Fruit fly (Drosophila melanogaster) whole organism, embryonic: ENCODE measurements around the gene SIFaR.
A peak's percentile ranks its signal among the peaks of the same experiment; 100 is the strongest.

ENCODE experiments used
- Atf-2 ChIP-seq: fragments of 200-800 bp; sonication (Bioruptor generic); optimal IDR thresholded peaks from 2 replicates; lab custom pipeline; 2016; ENCODE audit warnings: missing biosample characterization, missing genetic modification characterization
- BEAF-32 ChIP-seq: fragments of 200-800 bp; sonication (Bioruptor generic); optimal IDR thresholded peaks from 3 replicates; lab custom pipeline; 2017; ENCODE audit warnings: missing biosample characterization, missing genetic modification characterization, mild to moderate bottlenecking, moderate library complexity, missing genetic modification reagents
- CG11504 ChIP-seq: fragments of 200-800 bp; sonication (Bioruptor generic); optimal IDR thresholded peaks from 3 replicates; lab custom pipeline; 2019; ENCODE audit warnings: missing biosample characterization, mild to moderate bottlenecking, missing genetic modification characterization, moderate library complexity
- CG11560 ChIP-seq: fragments of 200-800 bp; sonication (Bioruptor generic); IDR thresholded peaks from 3 replicates; pipeline ENCODE4 v1.3.6; 2022; ENCODE audit warnings: missing biosample characterization, missing genetic modification characterization
- CG12942 ChIP-seq: fragments of 200-800 bp; sonication (Bioruptor generic); optimal IDR thresholded peaks from 3 replicates; lab custom pipeline; 2016; ENCODE audit warnings: missing biosample characterization, missing genetic modification characterization
- CG13775 ChIP-seq: fragments of 200-800 bp; sonication (Bioruptor generic); optimal IDR thresholded peaks from 3 replicates; lab custom pipeline; 2017; ENCODE audit warnings: missing biosample characterization, mild to moderate bottlenecking, missing genetic modification characterization
- CG14441 ChIP-seq: fragments of 200-800 bp; sonication (Bioruptor generic); IDR thresholded peaks from 2 replicates; pipeline ENCODE4 v1.3.6; 2022; ENCODE audit warnings: missing biosample characterization, missing genetic modification characterization
- CG18476 ChIP-seq: fragments of 200-800 bp; sonication (Bioruptor generic); optimal IDR thresholded peaks from 2 replicates; lab custom pipeline; 2016; ENCODE audit warnings: missing biosample characterization, mild to moderate bottlenecking, missing genetic modification characterization
- CG18764 ChIP-seq: fragments of 200-800 bp; sonication (Bioruptor generic); optimal IDR thresholded peaks from 3 replicates; lab custom pipeline; 2016; ENCODE audit warnings: missing biosample characterization, missing genetic modification characterization
- CG30020 ChIP-seq: fragments of 200-800 bp; optimal IDR thresholded peaks from 2 replicates; lab custom pipeline; 2019; ENCODE audit warnings: missing biosample characterization, mild to moderate bottlenecking, missing genetic modification characterization, moderate library complexity
- CG33213 ChIP-seq: fragments of 200-800 bp; sonication (Bioruptor generic); optimal IDR thresholded peaks from 3 replicates; lab custom pipeline; 2016; ENCODE audit warnings: missing biosample characterization, missing genetic modification characterization
- CG4424 ChIP-seq: fragments of 200-800 bp; sonication (Bioruptor generic); optimal IDR thresholded peaks from 3 replicates; lab custom pipeline; 2016; ENCODE audit warnings: missing biosample characterization, missing genetic modification characterization
- CG5180 ChIP-seq: fragments of 200-800 bp; sonication (Bioruptor generic); optimal IDR thresholded peaks from 3 replicates; lab custom pipeline; 2017; ENCODE audit warnings: missing biosample characterization, missing genetic modification characterization, mild to moderate bottlenecking, moderate library complexity, missing genetic modification reagents
- CG6854 ChIP-seq: fragments of 200-800 bp; sonication (Bioruptor generic); optimal IDR thresholded peaks from 3 replicates; lab custom pipeline; 2017; ENCODE audit warnings: missing biosample characterization, mild to moderate bottlenecking, missing genetic modification characterization
- CG8290 ChIP-seq, 3 experiments: fragments of 200-800 bp; sonication (Bioruptor generic); optimal IDR thresholded peaks; 2 replicates each; lab custom pipeline; 2016 to 2019; ENCODE audit warnings: missing biosample characterization in 3 of 3, missing genetic modification characterization in 3 of 3, mild to moderate bottlenecking in 2 of 3, moderate library complexity in 1 of 3
- CG8359 ChIP-seq: fragments of 200-800 bp; sonication (Bioruptor generic); optimal IDR thresholded peaks from 2 replicates; lab custom pipeline; 2017; ENCODE audit warnings: missing biosample characterization, mild to moderate bottlenecking, missing genetic modification characterization, borderline replicate concordance
- CG8388 ChIP-seq: fragments of 200-800 bp; sonication (Bioruptor generic); optimal IDR thresholded peaks from 2 replicates; lab custom pipeline; 2019; ENCODE audit warnings: missing biosample characterization, mild to moderate bottlenecking, missing genetic modification characterization, moderate library complexity
- CG9797 ChIP-seq: fragments of 200-800 bp; sonication (Bioruptor generic); optimal IDR thresholded peaks from 3 replicates; lab custom pipeline; 2018; ENCODE audit warnings: missing biosample characterization, mild to moderate bottlenecking, missing genetic modification characterization
- CoRest ChIP-seq: fragments of 200-800 bp; sonication (Bioruptor generic); optimal IDR thresholded peaks from 3 replicates; lab custom pipeline; 2018; ENCODE audit warnings: missing biosample characterization, mild to moderate bottlenecking, missing genetic modification characterization, moderate library complexity
- Dfd ChIP-seq, 2 experiments: fragments of >200 bp; optimal IDR thresholded peaks; 2 replicates each; lab custom pipeline; 2017; ENCODE audit warnings: missing biosample characterization in 2 of 2, missing genetic modification characterization in 2 of 2
- Doc2 ChIP-seq: fragments of 200-800 bp; sonication (Bioruptor generic); IDR thresholded peaks from 2 replicates; pipeline ENCODE4 v1.3.6; 2022; ENCODE audit warnings: missing biosample characterization, missing genetic modification characterization
- Drgx ChIP-seq: fragments of 200-800 bp; sonication (Bioruptor generic); IDR thresholded peaks from 2 replicates; pipeline ENCODE4 v1.3.6; 2022; ENCODE audit warnings: missing biosample characterization, missing genetic modification characterization
- Ets65A ChIP-seq: fragments of 200-800 bp; sonication (Bioruptor generic); peaks from one replicate; lab custom pipeline; 2016; ENCODE audit warnings: missing biosample characterization, missing genetic modification characterization
- HmgD ChIP-seq: fragments of 200-800 bp; sonication (Bioruptor generic); optimal IDR thresholded peaks from 3 replicates; lab custom pipeline; 2016; ENCODE audit warnings: missing biosample characterization, missing genetic modification characterization
- HmgZ ChIP-seq: fragments of 200-800 bp; sonication (Bioruptor generic); optimal IDR thresholded peaks from 2 replicates; lab custom pipeline; 2018; ENCODE audit warnings: missing biosample characterization, mild to moderate bottlenecking, missing genetic modification characterization
- MBD-R2 ChIP-seq: fragments of 200-800 bp; sonication (Bioruptor generic); IDR thresholded peaks from 2 replicates; pipeline ENCODE4 v1.3.6; 2022; ENCODE audit warnings: missing biosample characterization, missing genetic modification characterization
- Mad ChIP-seq: fragments of 200-800 bp; sonication (Bioruptor generic); optimal IDR thresholded peaks from 2 replicates; lab custom pipeline; 2016; ENCODE audit warnings: missing biosample characterization, missing genetic modification characterization
- Max ChIP-seq: fragments of 200-800 bp; sonication (Bioruptor generic); optimal IDR thresholded peaks from 2 replicates; lab custom pipeline; 2016; ENCODE audit warnings: missing biosample characterization, mild to moderate bottlenecking, missing genetic modification characterization
- Mes4 ChIP-seq: fragments of 200-800 bp; sonication (Bioruptor generic); optimal IDR thresholded peaks from 2 replicates; lab custom pipeline; 2016; ENCODE audit warnings: missing biosample characterization, missing genetic modification characterization
- NFAT ChIP-seq: fragments of 200-800 bp; sonication (Bioruptor generic); IDR thresholded peaks from 2 replicates; pipeline ENCODE4 v1.3.6; 2022; ENCODE audit warnings: missing biosample characterization, missing genetic modification characterization
- Nf-YC ChIP-seq: fragments of 200-800 bp; optimal IDR thresholded peaks from 3 replicates; lab custom pipeline; 2019; ENCODE audit warnings: missing biosample characterization, mild to moderate bottlenecking, missing genetic modification characterization, moderate library complexity
- Ravus ChIP-seq: fragments of 200-800 bp; sonication (Bioruptor generic); IDR thresholded peaks from 2 replicates; pipeline ENCODE4 v1.3.6; 2022; ENCODE audit warnings: missing biosample characterization, missing genetic modification characterization
- Taf1 ChIP-seq: fragments of 200-800 bp; sonication (Bioruptor generic); IDR thresholded peaks from 2 replicates; pipeline ENCODE4 v1.3.6; 2022; ENCODE audit warnings: missing biosample characterization, missing genetic modification characterization
- az2 ChIP-seq: fragments of 200-800 bp; sonication (Bioruptor generic); optimal IDR thresholded peaks from 3 replicates; lab custom pipeline; 2016; ENCODE audit warnings: missing biosample characterization, missing genetic modification characterization
- chif ChIP-seq, 2 experiments: fragments of 200-800 bp; sonication (Bioruptor generic); optimal IDR thresholded peaks; 3 replicates each; lab custom pipeline; 2016; ENCODE audit warnings: missing biosample characterization in 2 of 2, missing genetic modification characterization in 2 of 2
- chm ChIP-seq: fragments of 200-800 bp; sonication (Bioruptor generic); IDR thresholded peaks from 2 replicates; pipeline ENCODE4 v1.3.6; 2022; ENCODE audit warnings: missing biosample characterization, missing genetic modification characterization
- ci ChIP-seq: fragments of 200-800 bp; sonication (Bioruptor generic); IDR thresholded peaks from 3 replicates; pipeline ENCODE4 v1.3.6; 2022; ENCODE audit warnings: missing biosample characterization, missing genetic modification characterization
- dan ChIP-seq: fragments of 200-800 bp; sonication (Bioruptor generic); IDR thresholded peaks from 2 replicates; pipeline ENCODE4 v1.3.6; 2022; ENCODE audit warnings: missing biosample characterization, missing genetic modification characterization
- disco-r ChIP-seq: fragments of 200-800 bp; sonication (Bioruptor generic); optimal IDR thresholded peaks from 2 replicates; lab custom pipeline; 2016; ENCODE audit warnings: missing biosample characterization, missing genetic modification characterization
- dmrt11E ChIP-seq: fragments of 200-800 bp; sonication (Bioruptor generic); optimal IDR thresholded peaks from 3 replicates; lab custom pipeline; 2018; ENCODE audit warnings: missing biosample characterization, mild to moderate bottlenecking, missing genetic modification characterization, moderate library complexity
- fd102C ChIP-seq: fragments of 200-800 bp; sonication (Bioruptor generic); optimal IDR thresholded peaks from 2 replicates; lab custom pipeline; 2018; ENCODE audit warnings: missing biosample characterization, mild to moderate bottlenecking, missing genetic modification characterization, moderate library complexity
- gsb ChIP-seq: fragments of 200-800 bp; sonication (Bioruptor generic); IDR thresholded peaks from 2 replicates; pipeline ENCODE4 v1.3.6; 2022; ENCODE audit warnings: missing biosample characterization, missing genetic modification characterization
- h ChIP-seq: fragments of >200 bp; optimal IDR thresholded peaks from 2 replicates; lab custom pipeline; 2017
- kay ChIP-seq: fragments of 200-800 bp; sonication (Bioruptor generic); optimal IDR thresholded peaks from 2 replicates; lab custom pipeline; 2016; ENCODE audit warnings: missing biosample characterization, missing genetic modification characterization
- lilli ChIP-seq: fragments of 200-800 bp; sonication (Bioruptor generic); optimal IDR thresholded peaks from 3 replicates; lab custom pipeline; 2016; ENCODE audit warnings: missing biosample characterization, missing genetic modification characterization
- lmd ChIP-seq: fragments of 200-800 bp; sonication (Bioruptor generic); IDR thresholded peaks from 2 replicates; pipeline ENCODE4 v1.3.6; 2022; ENCODE audit warnings: missing biosample characterization, missing genetic modification characterization
- mld ChIP-seq: fragments of 200-800 bp; sonication (Bioruptor generic); IDR thresholded peaks from 3 replicates; pipeline ENCODE4 v1.3.6; 2022; ENCODE audit warnings: missing biosample characterization, missing genetic modification characterization; ENCODE audit not compliant: partially characterized antibody
- odd ChIP-seq: fragments of 200-800 bp; sonication (Bioruptor generic); optimal IDR thresholded peaks from 2 replicates; lab custom pipeline; 2017; ENCODE audit warnings: missing biosample characterization, mild to moderate bottlenecking, missing genetic modification characterization
- pros ChIP-seq: fragments of 200-800 bp; sonication (Bioruptor generic); optimal IDR thresholded peaks from 3 replicates; lab custom pipeline; 2019; ENCODE audit warnings: missing biosample characterization, mild to moderate bottlenecking, missing genetic modification characterization, moderate library complexity
- sqz ChIP-seq: fragments of 200-800 bp; sonication (Bioruptor generic); optimal IDR thresholded peaks from 3 replicates; lab custom pipeline; 2018; ENCODE audit warnings: missing biosample characterization, mild to moderate bottlenecking, missing genetic modification characterization
- tin ChIP-seq: fragments of 200-800 bp; sonication (Bioruptor generic); optimal IDR thresholded peaks from 3 replicates; lab custom pipeline; 2016; ENCODE audit warnings: missing biosample characterization, missing genetic modification characterization

Gene SIFaR

dm6 chr3R:21296038-21296727 lies 2.4 kb upstream of the SIFaR start (continued):
- TF ChIP-seq CG14441 (no peak), lilli (GFP tag; lab: Kevin White, UChicago) (peak; percentile 84), NFAT (GFP tag; lab: Robert Waterston, UW) (no peak), chm (GFP tag; lab: Robert Waterston, UW) (no peak), kay (GFP tag; lab: Kevin White, UChicago) (peak; percentile 68), tin (GFP tag; lab: Kevin White, UChicago) (peak; percentile 73), CG6854 (peak; percentile 86), CG13775 (GFP tag; lab: Kevin White, UChicago) (peak; percentile 85), Atf-2 (GFP tag; lab: Kevin White, UChicago) (peak; percentile 42), CG18764 (GFP tag; lab: Kevin White, UChicago) (peak; percentile 73), CG11504 (tag; lab: Kevin White, UChicago) (peak; percentile 89), Dfd (GFP tag; optimal IDR thresholded peaks at IDR 0.05; lab: Kevin White, UChicago) (no peak), CoRest (peak; percentile 91), HmgZ (tag; lab: Kevin White, UChicago) (peak; percentile 90), Ravus (no peak), h (lab: Kevin White, UChicago) (no peak), CG33213 (peak; percentile 25), CG11560 (tag; lab: Robert Waterston, UW) (no peak), CG30020 (tag; lab: Kevin White, UChicago) (peak; percentile 60), HmgD (GFP tag; lab: Kevin White, UChicago) (peak; percentile 74), Mes4 (no peak), ci (no peak), CG4424 (peak; percentile 88), BEAF-32 (peak; percentile 76), sqz (peak; percentile 90), dmrt11E (tag; lab: Kevin White, UChicago) (peak; percentile 85), az2 (GFP tag; lab: Kevin White, UChicago) (peak; percentile 80), CG8290 (GFP tag; optimal IDR thresholded peaks at IDR 0.05; lab: Kevin White, UChicago) (peak; percentile 38), CG8290 (tag; optimal IDR thresholded peaks at IDR 0.05; lab: Kevin White, UChicago) (peak; percentile 45 to 75), pros (peak; percentile 69), Nf-YC (tag; lab: Kevin White, UChicago) (peak; percentile 87), disco-r (no peak), odd (peak; percentile 88), Taf1 (GFP tag; lab: Robert Waterston, UW) (no peak), Doc2 (no peak), gsb (no peak), chif (GFP tag; optimal IDR thresholded peaks at IDR 0.05; lab: Kevin White, UChicago) (peak; percentile 63 to 80), CG5180 (GFP tag; lab: Kevin White, UChicago) (peak; percentile 73), CG8359 (GFP tag; lab: Kevin White, UChicago) (peak; percentile 66), lmd (GFP tag; lab: Robert Waterston, UW) (no peak), dan (GFP tag; lab: Robert Waterston, UW) (no peak), Max (GFP tag; lab: Kevin White, UChicago) (peak; percentile 73), Ets65A (GFP tag; lab: Kevin White, UChicago) (peak; percentile 91), Mad (peak; percentile 33), MBD-R2 (no peak), CG12942 (peak; percentile 84), mld (GFP tag; lab: Robert Waterston, UW) (no peak), fd102C (GFP tag; lab: Kevin White, UChicago) (no peak), CG8388 (GFP tag; lab: Kevin White, UChicago) (peak; percentile 49), CG18476 (peak; percentile 84), Drgx (GFP tag; lab: Robert Waterston, UW) (no peak), CG9797 (GFP tag; lab: Kevin White, UChicago) (no peak)
